Worm (Caenorhabditis elegans) whole organism, young adult: Measurements from ENCODE around the gene F07F6.7.

Experiments used
- C06A6.2 ChIP-seq: fragments of 200-800 bp; sonication (Bioruptor generic); conservative IDR thresholded peaks from 2 replicates; pipeline ENCODE4 v1.3.6; 2022; ENCODE audit warnings: missing genetic modification characterization, missing compliant biosample characterization
- F39B2.1 ChIP-seq: fragments of 200-800 bp; sonication (Bioruptor generic); IDR thresholded peaks from 2 replicates; pipeline ENCODE4 v1.3.6; 2022; ENCODE audit warnings: missing genetic modification reagents, missing genetic modification characterization, missing compliant biosample characterization
- F49E8.2 ChIP-seq: sonication (generic microtip); optimal IDR thresholded peaks from 3 replicates; lab custom pipeline; 2017; ENCODE audit warnings: missing genetic modification characterization, mild to moderate bottlenecking, missing compliant biosample characterization, antibody characterized with exemption, moderate library complexity; ENCODE audit not compliant: insufficient read depth
- F52B5.7 ChIP-seq: sonication (generic microtip); optimal IDR thresholded peaks from 2 replicates; lab custom pipeline; 2016; ENCODE audit warnings: mild to moderate bottlenecking, missing genetic modification characterization, missing compliant biosample characterization
- fkh-3 ChIP-seq: sonication (generic microtip); optimal IDR thresholded peaks from 2 replicates; lab custom pipeline; 2016; ENCODE audit warnings: mild to moderate bottlenecking, missing genetic modification characterization, missing compliant biosample characterization
- him-1 ChIP-seq: sonication (generic microtip); optimal IDR thresholded peaks from 2 replicates; lab custom pipeline; 2016; ENCODE audit warnings: missing genotype, missing genetic modification reagents, missing genetic modification characterization, missing compliant biosample characterization
- lsy-27 ChIP-seq: sonication (generic microtip); optimal IDR thresholded peaks from 2 replicates; lab custom pipeline; 2017; ENCODE audit warnings: missing genetic modification characterization, mild to moderate bottlenecking, missing compliant biosample characterization, antibody characterized with exemption, missing genotype, borderline replicate concordance; ENCODE audit not compliant: insufficient read depth
- madf-6 ChIP-seq: fragments of 200-800 bp; sonication (Bioruptor generic); IDR thresholded peaks from 2 replicates; pipeline ENCODE4 v1.3.6; 2022; ENCODE audit warnings: missing genetic modification reagents, missing genetic modification characterization, missing compliant biosample characterization
- rpc-1 ChIP-seq, 2 experiments: fragments of 150-350 bp in 1 of 2; sonication (generic microtip) in 1 of 2; optimal IDR thresholded peaks; 2 replicates each; lab custom pipeline; 2014 to 2018; ENCODE audit warnings: missing biosample characterization in 1 of 2, missing genetic modification characterization in 1 of 2, missing genetic modification reagents in 1 of 2, missing genotype in 1 of 2
- snpc-4 ChIP-seq, 5 experiments: fragments of 150-350 bp in 1 of 5; sonication (generic microtip) in 4 of 5; optimal IDR thresholded peaks; 2 replicates each; lab custom pipeline; 2014 to 2018; ENCODE audit warnings: missing genetic modification characterization in 5 of 5, missing biosample characterization in 3 of 5, antibody characterized with exemption in 2 of 5, mild to moderate bottlenecking in 2 of 5, missing compliant biosample characterization in 2 of 5, missing genotype in 2 of 5, moderate library complexity in 2 of 5, missing genetic modification reagents in 1 of 5
- unc-62 ChIP-seq: fragments of 150-350 bp; optimal IDR thresholded peaks from 2 replicates; lab custom pipeline; 2014; ENCODE audit warnings: missing biosample characterization, missing genetic modification reagents, missing genetic modification characterization

ce11 chrII:5414040-5414439 is 9.6 kb downstream of the F07F6.7 start, which contains the start of the genes EEED8.14 and EEED8.3:
- TF ChIP-seq C06A6.2 (no peak), rpc-1 (optimal IDR thresholded peaks at IDR 0.05; lab: Kevin White, UChicago) (no peak), rpc-1 (tag; optimal IDR thresholded peaks at IDR 0.05; lab: Kevin White, UChicago) (no peak), unc-62 (GFP tag; lab: Kevin White, UChicago) (no peak), F39B2.1 (GFP tag; lab: Robert Waterston, UW) (no peak), F52B5.7 (tag; lab: Kevin White, UChicago) (no peak), lsy-27 (no peak), him-1 (no peak), F49E8.2 (tag; lab: Kevin White, UChicago) (no peak), madf-6 (peak; percentile 80), snpc-4 (GFP tag; optimal IDR thresholded peaks at IDR 0.05; lab: Kevin White, UChicago) (no peak), snpc-4 (tag; optimal IDR thresholded peaks at IDR 0.05; lab: Kevin White, UChicago) (no peak), fkh-3 (tag; lab: Kevin White, UChicago) (no peak)
